Worm (Caenorhabditis elegans) whole organism, L2 larva: ENCODE data around the gene F21H7.12.

Experiments
- ZK546.5 ChIP-seq: sonication (generic microtip); optimal IDR thresholded peaks from 2 replicates; lab custom pipeline; 2017; ENCODE audit warnings: missing biosample characterization, missing genetic modification characterization
- alr-1 ChIP-seq: fragments of 150-350 bp; optimal IDR thresholded peaks from 2 replicates; lab custom pipeline; 2014; ENCODE audit warnings: missing biosample characterization, missing genetic modification characterization
- crh-2 ChIP-seq: sonication (generic microtip); optimal IDR thresholded peaks from 2 replicates; lab custom pipeline; 2017; ENCODE audit warnings: missing biosample characterization, missing genetic modification characterization
- fos-1 ChIP-seq: fragments of 150-350 bp; optimal IDR thresholded peaks from 2 replicates; lab custom pipeline; 2014; ENCODE audit warnings: missing biosample characterization, missing genetic modification characterization
- gmeb-1 ChIP-seq: fragments of 150-350 bp; optimal IDR thresholded peaks from 2 replicates; lab custom pipeline; 2014; ENCODE audit warnings: missing biosample characterization, missing genetic modification characterization
- lin-11 ChIP-seq: fragments of 150-350 bp; sonication (generic microtip); optimal IDR thresholded peaks from 2 replicates; lab custom pipeline; 2014; ENCODE audit warnings: missing biosample characterization, missing genetic modification characterization, inconsistent platforms, mixed read lengths
- lin-39 ChIP-seq: fragments of 150-350 bp; optimal IDR thresholded peaks from 2 replicates; lab custom pipeline; 2014; ENCODE audit warnings: missing biosample characterization, missing genetic modification reagents, missing genetic modification characterization
- mab-5 ChIP-seq: fragments of 150-350 bp; optimal IDR thresholded peaks from 2 replicates; lab custom pipeline; 2014; ENCODE audit warnings: missing biosample characterization, missing genetic modification characterization
- mdl-1 ChIP-seq, 2 experiments: fragments of 150-350 bp in 1 of 2; sonication (generic microtip) in 1 of 2; optimal IDR thresholded peaks; 2 replicates each; lab custom pipeline; 2017; ENCODE audit warnings: missing biosample characterization in 2 of 2, missing genetic modification characterization in 2 of 2
- sem-4 ChIP-seq: fragments of 150-350 bp; optimal IDR thresholded peaks from 2 replicates; lab custom pipeline; 2014; ENCODE audit warnings: missing biosample characterization, missing genetic modification reagents, missing genetic modification characterization
- sma-9 ChIP-seq, 2 experiments: fragments of 150-350 bp in 1 of 2; sonication (generic microtip) in 1 of 2; optimal IDR thresholded peaks; 2 replicates each; lab custom pipeline; 2014 to 2016; ENCODE audit warnings: missing genetic modification characterization in 2 of 2, mild to moderate bottlenecking in 1 of 2, missing biosample characterization in 1 of 2, missing compliant biosample characterization in 1 of 2, missing genetic modification reagents in 1 of 2, moderate library complexity in 1 of 2
- unc-39 ChIP-seq: fragments of 150-350 bp; optimal IDR thresholded peaks from 2 replicates; lab custom pipeline; 2014; ENCODE audit warnings: missing biosample characterization, missing genetic modification characterization
- zag-1 ChIP-seq: fragments of 150-350 bp; optimal IDR thresholded peaks from 2 replicates; lab custom pipeline; 2014; ENCODE audit warnings: missing biosample characterization, missing genetic modification characterization
- ztf-4 ChIP-seq: fragments of 150-350 bp; optimal IDR thresholded peaks from 2 replicates; lab custom pipeline; 2014; ENCODE audit warnings: missing biosample characterization, missing genetic modification characterization

F21H7.12 gene

ce11 chrV:16277918-16278317 lies 48.0 kb downstream of the F21H7.12 start, which contains the start of gene cyp-37B1:
cyp-37B1 (plus strand) TSS chrV:16278116.
- TF ChIP-seq ZK546.5 (tag; lab: Kevin White, UChicago) = no peak
- peak; percentile 45 for TF ChIP-seq gmeb-1
- TF ChIP-seq zag-1 (tag; lab: Kevin White, UChicago) = no peak
- peak; percentile 10 for TF ChIP-seq crh-2 (tag; lab: Kevin White, UChicago)
- no peak for TF ChIP-seq mab-5
- TF ChIP-seq alr-1 = no peak
- no peak for TF ChIP-seq lin-39 (tag; lab: Kevin White, UChicago)
- TF ChIP-seq sma-9 (GFP tag; optimal IDR thresholded peaks at IDR 0.05; lab: Kevin White, UChicago) = peak; percentile 76
- TF ChIP-seq sma-9 (tag; optimal IDR thresholded peaks at IDR 0.05; lab: Kevin White, UChicago) = no peak
- no peak for TF ChIP-seq sem-4 (tag; lab: Kevin White, UChicago)
- TF ChIP-seq lin-11 (tag; lab: Kevin White, UChicago) = no peak
- no peak for TF ChIP-seq mdl-1 (tag; optimal IDR thresholded peaks at IDR 0.05; lab: Kevin White, UChicago)
- TF ChIP-seq fos-1 (tag; lab: Kevin White, UChicago) = peak; percentile 64
- TF ChIP-seq ztf-4 (tag; lab: Kevin White, UChicago) = no peak
- no peak for TF ChIP-seq unc-39 (tag; lab: Kevin White, UChicago)
- TF ChIP-seq, all 48 proteins: peak for 4
